Worm (Caenorhabditis elegans) whole organism, late embryonic: ENCODE results near the gene hot-1.

Experiments used
- C38D4.7 ChIP-seq: fragments of 200-800 bp; sonication (Bioruptor generic); optimal IDR thresholded peaks from 2 replicates; lab custom pipeline; 2018; ENCODE audit warnings: mild to moderate bottlenecking, missing genetic modification characterization, moderate library complexity, missing compliant biosample characterization
- F13H6.1 ChIP-seq: sonication (generic microtip); optimal IDR thresholded peaks from 2 replicates; lab custom pipeline; 2016; ENCODE audit warnings: missing genetic modification characterization, missing compliant biosample characterization
- K02D7.2 ChIP-seq: sonication (generic microtip); optimal IDR thresholded peaks from 2 replicates; lab custom pipeline; 2017; ENCODE audit warnings: mild to moderate bottlenecking, missing genetic modification characterization, missing compliant biosample characterization
- T23F11.4 ChIP-seq: fragments of 200-800 bp; sonication (Bioruptor generic); optimal IDR thresholded peaks from 2 replicates; lab custom pipeline; 2018; ENCODE audit warnings: mild to moderate bottlenecking, missing genetic modification characterization, missing compliant biosample characterization
- ceh-14 ChIP-seq: sonication (generic microtip); optimal IDR thresholded peaks from 2 replicates; lab custom pipeline; 2016; ENCODE audit warnings: missing genotype, missing genetic modification characterization, missing compliant biosample characterization
- ceh-18 ChIP-seq: sonication (generic microtip); optimal IDR thresholded peaks from 2 replicates; lab custom pipeline; 2016; ENCODE audit warnings: missing genetic modification characterization, missing compliant biosample characterization
- ceh-19 ChIP-seq: fragments of 200-800 bp; sonication (Bioruptor generic); optimal IDR thresholded peaks from 2 replicates; lab custom pipeline; 2018; ENCODE audit warnings: mild to moderate bottlenecking, missing genetic modification characterization, missing compliant biosample characterization
- ceh-24 ChIP-seq: sonication (generic microtip); optimal IDR thresholded peaks from 2 replicates; lab custom pipeline; 2016; ENCODE audit warnings: mild to moderate bottlenecking, missing genetic modification characterization, missing compliant biosample characterization
- ceh-31 ChIP-seq: sonication (generic microtip); optimal IDR thresholded peaks from 2 replicates; lab custom pipeline; 2016; ENCODE audit warnings: missing genetic modification characterization, missing compliant biosample characterization
- ceh-45 ChIP-seq: fragments of 200-800 bp; sonication (Bioruptor generic); IDR thresholded peaks from 2 replicates; pipeline ENCODE4 v1.3.6; 2022; ENCODE audit warnings: missing genetic modification reagents, missing genetic modification characterization, missing compliant biosample characterization
- ceh-48 ChIP-seq: sonication (generic microtip); optimal IDR thresholded peaks from 2 replicates; lab custom pipeline; 2016; ENCODE audit warnings: missing genetic modification characterization, inconsistent platforms, missing compliant biosample characterization
- ceh-6 ChIP-seq: fragments of 200-800 bp; sonication (Bioruptor generic); optimal IDR thresholded peaks from 2 replicates; lab custom pipeline; 2018; ENCODE audit warnings: mild to moderate bottlenecking, missing genetic modification characterization, missing compliant biosample characterization
- ceh-9 ChIP-seq: sonication (generic microtip); optimal IDR thresholded peaks from 2 replicates; lab custom pipeline; 2016; ENCODE audit warnings: mild to moderate bottlenecking, missing genetic modification characterization, inconsistent platforms, missing compliant biosample characterization
- che-1 ChIP-seq: sonication (generic microtip); optimal IDR thresholded peaks from 2 replicates; lab custom pipeline; 2016; ENCODE audit warnings: mild to moderate bottlenecking, missing genetic modification characterization, missing compliant biosample characterization
- dmd-4 ChIP-seq: sonication (generic microtip); optimal IDR thresholded peaks from 2 replicates; lab custom pipeline; 2016; ENCODE audit warnings: borderline replicate concordance, missing genetic modification characterization, missing compliant biosample characterization
- dve-1 ChIP-seq: sonication (generic microtip); optimal IDR thresholded peaks from 2 replicates; lab custom pipeline; 2017; ENCODE audit warnings: antibody characterized with exemption, mild to moderate bottlenecking, missing genetic modification characterization, missing compliant biosample characterization
- ets-4 ChIP-seq: sonication (generic microtip); optimal IDR thresholded peaks from 2 replicates; lab custom pipeline; 2016; ENCODE audit warnings: missing genetic modification characterization, missing compliant biosample characterization
- fax-1 ChIP-seq: sonication (generic microtip); optimal IDR thresholded peaks from 2 replicates; lab custom pipeline; 2016; ENCODE audit warnings: missing genotype, missing genetic modification characterization, missing compliant biosample characterization
- gmeb-2 ChIP-seq: sonication (generic microtip); optimal IDR thresholded peaks from 2 replicates; lab custom pipeline; 2016; ENCODE audit warnings: missing genetic modification characterization, inconsistent platforms, missing compliant biosample characterization
- hlh-13 ChIP-seq: fragments of 200-800 bp; sonication (Bioruptor generic); optimal IDR thresholded peaks from 2 replicates; lab custom pipeline; 2018; ENCODE audit warnings: mild to moderate bottlenecking, missing genetic modification characterization, missing compliant biosample characterization
- hlh-15 ChIP-seq: sonication (generic microtip); optimal IDR thresholded peaks from 2 replicates; lab custom pipeline; 2016; ENCODE audit warnings: missing genetic modification characterization, missing compliant biosample characterization
- hlh-30 ChIP-seq: sonication (generic microtip); optimal IDR thresholded peaks from 2 replicates; lab custom pipeline; 2017; ENCODE audit warnings: antibody characterized with exemption, missing genetic modification characterization, missing compliant biosample characterization; ENCODE audit not compliant: insufficient read depth
- hlh-8 ChIP-seq: sonication (generic microtip); optimal IDR thresholded peaks from 2 replicates; lab custom pipeline; 2016; ENCODE audit warnings: missing genotype, missing genetic modification characterization, missing compliant biosample characterization
- lim-6 ChIP-seq: sonication (generic microtip); optimal IDR thresholded peaks from 2 replicates; lab custom pipeline; 2016; ENCODE audit warnings: missing genetic modification characterization, missing compliant biosample characterization
- lin-11 ChIP-seq: fragments of 200-800 bp; sonication (Bioruptor generic); optimal IDR thresholded peaks from 2 replicates; lab custom pipeline; 2018; ENCODE audit warnings: mild to moderate bottlenecking, missing genetic modification characterization, missing compliant biosample characterization
- madf-2 ChIP-seq: sonication (generic microtip); optimal IDR thresholded peaks from 2 replicates; lab custom pipeline; 2017; ENCODE audit warnings: missing genetic modification characterization, missing compliant biosample characterization
- mec-3 ChIP-seq: sonication (generic microtip); optimal IDR thresholded peaks from 2 replicates; lab custom pipeline; 2016; ENCODE audit warnings: borderline replicate concordance, missing genetic modification characterization, missing compliant biosample characterization
- nhr-11 ChIP-seq: fragments of 150-350 bp; optimal IDR thresholded peaks from 2 replicates; lab custom pipeline; 2014; ENCODE audit warnings: missing biosample characterization, missing genetic modification characterization
- nhr-232 ChIP-seq: sonication (generic microtip); optimal IDR thresholded peaks from 2 replicates; lab custom pipeline; 2016; ENCODE audit warnings: missing genetic modification characterization, missing compliant biosample characterization
- npax-4 ChIP-seq: sonication (generic microtip); optimal IDR thresholded peaks from 2 replicates; lab custom pipeline; 2016; ENCODE audit warnings: missing genetic modification characterization, missing compliant biosample characterization
- odd-2 ChIP-seq: sonication (generic microtip); optimal IDR thresholded peaks from 2 replicates; lab custom pipeline; 2017; ENCODE audit warnings: antibody characterized with exemption, mild to moderate bottlenecking, missing genetic modification characterization, missing compliant biosample characterization
- pag-3 ChIP-seq: sonication (generic microtip); optimal IDR thresholded peaks from 2 replicates; lab custom pipeline; 2016; ENCODE audit warnings: missing compliant biosample characterization, missing genetic modification characterization, borderline replicate concordance
- pax-1 ChIP-seq: fragments of 150-350 bp; optimal IDR thresholded peaks from 2 replicates; lab custom pipeline; 2014; ENCODE audit warnings: missing biosample characterization, missing genetic modification characterization
- pha-4 ChIP-seq: fragments of 150-350 bp; optimal IDR thresholded peaks from 2 replicates; lab custom pipeline; 2018; ENCODE audit warnings: missing biosample characterization, missing genetic modification reagents, missing genetic modification characterization
- ref-2 ChIP-seq: sonication (generic microtip); optimal IDR thresholded peaks from 2 replicates; lab custom pipeline; 2016; ENCODE audit warnings: missing genetic modification characterization, missing compliant biosample characterization
- rnt-1 ChIP-seq: sonication (generic microtip); optimal IDR thresholded peaks from 2 replicates; lab custom pipeline; 2016; ENCODE audit warnings: missing genetic modification characterization, missing compliant biosample characterization
- sdc-2 ChIP-seq: sonication (generic microtip); optimal IDR thresholded peaks from 2 replicates; lab custom pipeline; 2016; ENCODE audit warnings: missing genotype, missing genetic modification characterization, missing compliant biosample characterization
- sox-4 ChIP-seq: sonication (generic microtip); optimal IDR thresholded peaks from 2 replicates; lab custom pipeline; 2017; ENCODE audit warnings: mild to moderate bottlenecking, missing genetic modification characterization, inconsistent platforms, missing compliant biosample characterization
- unc-55 ChIP-seq: sonication (generic microtip); optimal IDR thresholded peaks from 2 replicates; lab custom pipeline; 2017; ENCODE audit warnings: missing biosample characterization, missing genetic modification reagents, missing genetic modification characterization
- ztf-16 ChIP-seq: sonication (generic microtip); optimal IDR thresholded peaks from 2 replicates; lab custom pipeline; 2017; ENCODE audit warnings: missing genetic modification characterization, missing compliant biosample characterization

hot-1 gene

DNA sequence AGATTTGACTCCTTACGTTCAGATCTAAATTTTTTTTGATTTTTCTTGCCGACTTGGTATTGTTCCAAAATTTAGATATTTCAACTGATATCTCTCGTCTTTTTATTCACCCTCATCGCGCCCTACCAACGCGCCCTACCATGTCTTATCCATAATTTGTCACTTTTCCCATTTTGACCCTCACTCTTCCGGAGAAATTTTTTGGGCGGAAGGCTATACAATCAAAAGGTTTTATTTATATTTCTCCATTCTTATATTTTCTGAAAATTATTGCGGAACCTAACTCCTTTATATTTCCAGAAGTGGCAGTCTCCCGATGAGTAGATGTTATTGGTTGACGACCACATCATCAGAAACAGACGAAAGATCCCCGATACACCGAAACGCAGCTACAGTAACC is at the start of gene hot-1:
Gene hot-1, plus strand, starts transcription at position 301 of the 400 bp plus-strand sequence.
- no peak for TF ChIP-seq npax-4 (tag; lab: Kevin White, UChicago)
- TF ChIP-seq hlh-8, result no peak
- TF ChIP-seq madf-2 (tag; lab: Kevin White, UChicago), result no peak
- no peak for TF ChIP-seq ets-4 (tag; lab: Kevin White, UChicago)
- no peak for TF ChIP-seq hlh-13 (GFP tag; lab: Kevin White, UChicago)
- TF ChIP-seq ceh-24 (tag; lab: Kevin White, UChicago), result no peak
- TF ChIP-seq dmd-4, result no peak
- no peak for TF ChIP-seq hlh-15 (tag; lab: Kevin White, UChicago)
- no peak for TF ChIP-seq ceh-48
- no peak for TF ChIP-seq F13H6.1 (tag; lab: Kevin White, UChicago)
- no peak for TF ChIP-seq ceh-19
- TF ChIP-seq unc-55 (GFP tag; lab: Kevin White, UChicago), result no peak
- TF ChIP-seq fax-1 (tag; lab: Kevin White, UChicago), result no peak
- no peak for TF ChIP-seq ceh-45 (GFP tag; lab: Robert Waterston, UW)
- TF ChIP-seq sox-4 (tag; lab: Kevin White, UChicago), result no peak
- TF ChIP-seq lin-11 (tag; lab: Kevin White, UChicago), result no peak
- TF ChIP-seq ceh-9 (tag; lab: Kevin White, UChicago), result no peak
- TF ChIP-seq pha-4 (tag; lab: Kevin White, UChicago), result no peak
- TF ChIP-seq pax-1 (tag; lab: Kevin White, UChicago), result no peak

ce11 chrV:14576745-14577373 is 44.1 kb upstream of the hot-1 start:
- TF ChIP-seq lim-6 (tag; lab: Kevin White, UChicago) (no peak), unc-55 (GFP tag; lab: Kevin White, UChicago) (peak; percentile 42), ref-2 (no peak)

DNA sequence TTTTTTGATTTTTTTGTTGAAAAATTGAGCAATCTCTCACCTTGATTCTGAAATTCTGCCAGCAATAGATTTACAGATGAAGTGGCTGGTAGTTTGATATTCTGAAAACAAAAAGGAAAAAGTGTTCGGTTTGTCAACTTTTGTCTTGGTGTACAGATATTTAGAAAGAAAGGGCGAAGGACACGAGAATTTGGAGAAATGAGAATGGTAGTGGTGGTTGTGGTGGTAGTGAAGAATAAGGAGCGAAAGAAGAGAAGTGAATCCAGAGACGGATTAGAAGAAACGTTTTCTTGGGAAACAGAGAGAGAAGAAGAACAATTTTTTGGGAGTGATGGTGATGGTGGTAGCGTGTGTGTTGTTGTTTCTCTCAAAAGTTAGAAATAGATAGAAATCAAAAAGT is 41.3 kb upstream of the hot-1 start, which contains the start of gene gar-3:
Gene gar-3, minus strand, starts transcription at position 101 of the 400 bp plus-strand sequence.
- TF ChIP-seq hlh-13 (GFP tag; lab: Kevin White, UChicago) (no peak), ceh-19 (no peak), hlh-30 (no peak), K02D7.2 (tag; lab: Kevin White, UChicago) (no peak), hlh-15 (tag; lab: Kevin White, UChicago) (no peak), odd-2 (tag; lab: Kevin White, UChicago) (no peak), fax-1 (tag; lab: Kevin White, UChicago) (no peak), dve-1 (no peak), ztf-16 (tag; lab: Kevin White, UChicago) (no peak), dmd-4 (no peak), nhr-232 (no peak), mec-3 (tag; lab: Kevin White, UChicago) (no peak), T23F11.4 (GFP tag; lab: Kevin White, UChicago) (no peak), lim-6 (tag; lab: Kevin White, UChicago) (no peak), che-1 (no peak), sdc-2 (tag; lab: Kevin White, UChicago) (no peak), ceh-31 (no peak), gmeb-2 (no peak), ceh-24 (tag; lab: Kevin White, UChicago) (no peak), npax-4 (tag; lab: Kevin White, UChicago) (no peak)

- TF ChIP-seq odd-2 (tag; lab: Kevin White, UChicago) (no peak), gmeb-2 (no peak), ceh-6 (GFP tag; lab: Kevin White, UChicago) (no peak), rnt-1 (no peak), nhr-232 (no peak), ceh-14 (tag; lab: Kevin White, UChicago) (no peak), ceh-19 (no peak), mec-3 (tag; lab: Kevin White, UChicago) (no peak), dmd-4 (no peak), ceh-45 (GFP tag; lab: Robert Waterston, UW) (no peak), ets-4 (tag; lab: Kevin White, UChicago) (no peak), pag-3 (tag; lab: Kevin White, UChicago) (no peak), ztf-16 (tag; lab: Kevin White, UChicago) (no peak), T23F11.4 (GFP tag; lab: Kevin White, UChicago) (no peak), ceh-31 (no peak), C38D4.7 (GFP tag; lab: Kevin White, UChicago) (no peak), nhr-11 (tag; lab: Kevin White, UChicago) (no peak), ceh-18 (tag; lab: Kevin White, UChicago) (no peak)
- TF ChIP-seq, all 69 proteins: peak for 0
Observed at ce11 chrV:14585351-14585750, 35.6 kb upstream of the hot-1 start, which contains the start of gene Y40H4A.2. TSS of gene Y40H4A.2 (minus strand) at chrV:14585451.
